Worm (Caenorhabditis elegans) whole organism, late embryonic: Measurements from ENCODE around the gene fbxb-108.

ENCODE experiments used
- F13H6.1 ChIP-seq: sonication (generic microtip); optimal IDR thresholded peaks from 2 replicates; lab custom pipeline; 2016; ENCODE audit warnings: missing genetic modification characterization, missing compliant biosample characterization
- ama-1 ChIP-seq: fragments of 150-350 bp; optimal IDR thresholded peaks from 2 replicates; lab custom pipeline; 2014
- ceh-30 ChIP-seq: fragments of 150-350 bp; optimal IDR thresholded peaks from 2 replicates; lab custom pipeline; 2014; ENCODE audit warnings: missing biosample characterization, missing genetic modification characterization
- ceh-45 ChIP-seq: fragments of 200-800 bp; sonication (Bioruptor generic); IDR thresholded peaks from 2 replicates; pipeline ENCODE4 v1.3.6; 2022; ENCODE audit warnings: missing genetic modification reagents, missing genetic modification characterization, missing compliant biosample characterization
- ceh-48 ChIP-seq: sonication (generic microtip); optimal IDR thresholded peaks from 2 replicates; lab custom pipeline; 2016; ENCODE audit warnings: missing genetic modification characterization, inconsistent platforms, missing compliant biosample characterization
- elt-2 ChIP-seq: sonication (generic microtip); optimal IDR thresholded peaks from 2 replicates; lab custom pipeline; 2016; ENCODE audit warnings: missing genetic modification reagents, missing genetic modification characterization, missing compliant biosample characterization
- hlh-6 ChIP-seq: sonication (generic microtip); optimal IDR thresholded peaks from 2 replicates; lab custom pipeline; 2016; ENCODE audit warnings: missing genotype, missing genetic modification characterization, missing compliant biosample characterization
- mec-3 ChIP-seq: sonication (generic microtip); optimal IDR thresholded peaks from 2 replicates; lab custom pipeline; 2016; ENCODE audit warnings: borderline replicate concordance, missing genetic modification characterization, missing compliant biosample characterization
- pha-2 ChIP-seq: sonication (generic microtip); optimal IDR thresholded peaks from 2 replicates; lab custom pipeline; 2017; ENCODE audit warnings: mild to moderate bottlenecking, missing genetic modification characterization, missing compliant biosample characterization
- pha-4 ChIP-seq: fragments of 150-350 bp; optimal IDR thresholded peaks from 2 replicates; lab custom pipeline; 2018; ENCODE audit warnings: missing biosample characterization, missing genetic modification reagents, missing genetic modification characterization
- tbx-2 ChIP-seq: sonication (generic microtip); optimal IDR thresholded peaks from 2 replicates; lab custom pipeline; 2016; ENCODE audit warnings: missing genetic modification characterization, missing compliant biosample characterization
- unc-55 ChIP-seq: sonication (generic microtip); optimal IDR thresholded peaks from 2 replicates; lab custom pipeline; 2017; ENCODE audit warnings: missing biosample characterization, missing genetic modification reagents, missing genetic modification characterization
- unc-86 ChIP-seq: sonication (generic microtip); optimal IDR thresholded peaks from 2 replicates; lab custom pipeline; 2016; ENCODE audit warnings: missing genetic modification characterization, missing compliant biosample characterization

ce11 chrII:2777846-2778245, 13.1 kb downstream of the fbxb-108 start, which contains the start of gene F08D12.4:
- TF ChIP-seq ama-1 (lab: Kevin White, UChicago) (no peak), tbx-2 (tag; lab: Kevin White, UChicago) (no peak), F13H6.1 (tag; lab: Kevin White, UChicago) (no peak), unc-86 (tag; lab: Kevin White, UChicago) (no peak), ceh-30 (tag; lab: Kevin White, UChicago) (no peak), pha-2 (tag; lab: Kevin White, UChicago) (no peak), ceh-45 (GFP tag; lab: Robert Waterston, UW) (no peak), elt-2 (no peak), mec-3 (tag; lab: Kevin White, UChicago) (no peak), pha-4 (tag; lab: Kevin White, UChicago) (no peak), hlh-6 (no peak), ceh-48 (tag; lab: Kevin White, UChicago) (no peak), unc-55 (GFP tag; lab: Kevin White, UChicago) (no peak)
